Worm (Caenorhabditis elegans) whole organism, young adult: ENCODE data around the gene nhr-78.

ENCODE experiments used
- B0035.1 ChIP-seq: sonication (generic microtip); optimal IDR thresholded peaks from 2 replicates; lab custom pipeline; 2016; ENCODE audit warnings: missing genetic modification characterization, mild to moderate bottlenecking, missing compliant biosample characterization, missing genotype, missing genetic modification reagents
- B0261.1 ChIP-seq: sonication (generic microtip); optimal IDR thresholded peaks from 2 replicates; lab custom pipeline; 2016; ENCODE audit warnings: mild to moderate bottlenecking, missing genetic modification characterization, moderate library complexity, missing compliant biosample characterization
- F37B4.10 ChIP-seq: fragments of 200-800 bp; sonication (Bioruptor generic); IDR thresholded peaks from 2 replicates; pipeline ENCODE4 v1.3.6; 2022; ENCODE audit warnings: missing genetic modification characterization, missing compliant biosample characterization
- F39B2.1 ChIP-seq: fragments of 200-800 bp; sonication (Bioruptor generic); IDR thresholded peaks from 2 replicates; pipeline ENCODE4 v1.3.6; 2022; ENCODE audit warnings: missing genetic modification reagents, missing genetic modification characterization, missing compliant biosample characterization
- F49E8.2 ChIP-seq: sonication (generic microtip); optimal IDR thresholded peaks from 3 replicates; lab custom pipeline; 2017; ENCODE audit warnings: missing genetic modification characterization, mild to moderate bottlenecking, missing compliant biosample characterization, antibody characterized with exemption, moderate library complexity; ENCODE audit not compliant: insufficient read depth
- T26A5.8 ChIP-seq: sonication (generic microtip); optimal IDR thresholded peaks from 2 replicates; lab custom pipeline; 2016; ENCODE audit warnings: missing genetic modification characterization, missing compliant biosample characterization
- Y56A3A.18 ChIP-seq: fragments of 200-800 bp; sonication (Bioruptor generic); IDR thresholded peaks from 2 replicates; pipeline ENCODE4 v1.3.6; 2022; ENCODE audit warnings: missing genetic modification reagents, missing genetic modification characterization, missing compliant biosample characterization
- ama-1 ChIP-seq, 3 experiments: fragments of 150-350 bp in 1 of 3; sonication (generic microtip) in 2 of 3; optimal IDR thresholded peaks; 2 replicates each; lab custom pipeline; 2014 to 2018; ENCODE audit warnings: missing biosample characterization in 2 of 3, missing genetic modification characterization in 2 of 3, missing genetic modification reagents in 2 of 3
- aptf-2 ChIP-seq: fragments of 200-800 bp; sonication (Bioruptor generic); conservative IDR thresholded peaks from 2 replicates; pipeline ENCODE4 v1.3.6; 2022; ENCODE audit warnings: missing genetic modification reagents, missing genetic modification characterization, missing compliant biosample characterization
- attf-3 ChIP-seq: fragments of 200-800 bp; sonication (Bioruptor generic); conservative IDR thresholded peaks from 2 replicates; pipeline ENCODE4 v1.3.6; 2022; ENCODE audit warnings: missing genetic modification reagents, missing genetic modification characterization, missing compliant biosample characterization
- attf-6 ChIP-seq: fragments of 200-800 bp; sonication (Bioruptor generic); IDR thresholded peaks from 2 replicates; pipeline ENCODE4 v1.3.6; 2022; ENCODE audit warnings: missing genetic modification reagents, missing genetic modification characterization, missing compliant biosample characterization
- bed-1 ChIP-seq: fragments of 200-800 bp; sonication (Bioruptor generic); IDR thresholded peaks from 2 replicates; pipeline ENCODE4 v1.3.6; 2022; ENCODE audit warnings: missing genetic modification reagents, missing genetic modification characterization, missing compliant biosample characterization
- ceh-27 ChIP-seq: fragments of 200-800 bp; sonication (Bioruptor generic); optimal IDR thresholded peaks from 2 replicates; lab custom pipeline; 2018; ENCODE audit warnings: mild to moderate bottlenecking, missing genetic modification characterization, moderate library complexity, missing compliant biosample characterization
- ceh-40 ChIP-seq: fragments of 200-800 bp; sonication (Bioruptor generic); IDR thresholded peaks from 2 replicates; pipeline ENCODE4 v1.3.6; 2022; ENCODE audit warnings: missing genetic modification characterization, missing compliant biosample characterization
- dpl-1 ChIP-seq: fragments of 150-350 bp; optimal IDR thresholded peaks from 2 replicates; lab custom pipeline; 2014; ENCODE audit warnings: missing biosample characterization, missing genetic modification reagents, missing genetic modification characterization
- efl-1 ChIP-seq: fragments of 150-350 bp; optimal IDR thresholded peaks from 2 replicates; lab custom pipeline; 2014; ENCODE audit warnings: missing biosample characterization, missing genetic modification reagents, missing genetic modification characterization
- egl-18 ChIP-seq: fragments of 200-800 bp; sonication (Bioruptor generic); IDR thresholded peaks from 2 replicates; pipeline ENCODE4 v1.3.6; 2022; ENCODE audit warnings: missing genetic modification reagents, missing genetic modification characterization, missing compliant biosample characterization
- egrh-3 ChIP-seq: fragments of 200-800 bp; sonication (Bioruptor generic); IDR thresholded peaks from 2 replicates; pipeline ENCODE4 v1.3.6; 2022; ENCODE audit warnings: missing genetic modification reagents, missing genetic modification characterization, missing compliant biosample characterization
- ekl-4 ChIP-seq: fragments of 200-800 bp; sonication (Bioruptor generic); IDR thresholded peaks from 2 replicates; pipeline ENCODE4 v1.3.6; 2022; ENCODE audit warnings: missing genetic modification reagents, missing genetic modification characterization, missing compliant biosample characterization
- gei-17 ChIP-seq: fragments of 200-800 bp; sonication (Bioruptor generic); optimal IDR thresholded peaks from 2 replicates; lab custom pipeline; 2018; ENCODE audit warnings: mild to moderate bottlenecking, missing genetic modification characterization, missing compliant biosample characterization
- him-1 ChIP-seq: sonication (generic microtip); optimal IDR thresholded peaks from 2 replicates; lab custom pipeline; 2016; ENCODE audit warnings: missing genotype, missing genetic modification reagents, missing genetic modification characterization, missing compliant biosample characterization
- hlh-26 ChIP-seq: fragments of 200-800 bp; sonication (Bioruptor generic); conservative IDR thresholded peaks from 2 replicates; pipeline ENCODE4 v1.3.6; 2022; ENCODE audit warnings: missing genetic modification reagents, missing genetic modification characterization, missing compliant biosample characterization
- let-526 ChIP-seq: fragments of 200-800 bp; sonication (Bioruptor generic); IDR thresholded peaks from 2 replicates; pipeline ENCODE4 v1.3.6; 2022; ENCODE audit warnings: missing genetic modification reagents, missing genetic modification characterization, missing compliant biosample characterization
- let-607 ChIP-seq, 2 experiments: fragments of 200-800 bp in 1 of 2; sonication (Bioruptor generic) in 1 of 2; sonication (generic microtip) in 1 of 2; optimal IDR thresholded peaks; 2 replicates each; lab custom pipeline; 2016 to 2018; ENCODE audit warnings: mild to moderate bottlenecking in 2 of 2, missing compliant biosample characterization in 2 of 2, missing genetic modification characterization in 2 of 2, moderate library complexity in 2 of 2, missing genotype in 1 of 2
- lsl-1 ChIP-seq: fragments of 200-800 bp; sonication (Bioruptor generic); optimal IDR thresholded peaks from 2 replicates; lab custom pipeline; 2018; ENCODE audit warnings: mild to moderate bottlenecking, missing genetic modification characterization, moderate library complexity, missing compliant biosample characterization
- madf-6 ChIP-seq: fragments of 200-800 bp; sonication (Bioruptor generic); IDR thresholded peaks from 2 replicates; pipeline ENCODE4 v1.3.6; 2022; ENCODE audit warnings: missing genetic modification reagents, missing genetic modification characterization, missing compliant biosample characterization
- madf-8 ChIP-seq: fragments of 200-800 bp; sonication (Bioruptor generic); conservative IDR thresholded peaks from 2 replicates; pipeline ENCODE4 v1.3.6; 2022; ENCODE audit warnings: missing genetic modification reagents, missing genetic modification characterization, missing compliant biosample characterization
- mcd-1 ChIP-seq: fragments of 200-800 bp; sonication (Bioruptor generic); IDR thresholded peaks from 2 replicates; pipeline ENCODE4 v1.3.6; 2022; ENCODE audit warnings: missing genetic modification reagents, missing genetic modification characterization, missing compliant biosample characterization
- mel-28 ChIP-seq: sonication (generic microtip); optimal IDR thresholded peaks from 2 replicates; lab custom pipeline; 2016; ENCODE audit warnings: borderline replicate concordance, mild to moderate bottlenecking, missing genetic modification characterization, missing compliant biosample characterization
- mes-4 ChIP-seq: sonication (generic microtip); optimal IDR thresholded peaks from 2 replicates; lab custom pipeline; 2016; ENCODE audit warnings: missing genotype, missing genetic modification characterization, missing compliant biosample characterization
- nhr-120 ChIP-seq: fragments of 200-800 bp; sonication (Bioruptor generic); IDR thresholded peaks from 2 replicates; pipeline ENCODE4 v1.3.6; 2022; ENCODE audit warnings: missing genetic modification characterization, missing compliant biosample characterization
- nhr-90 ChIP-seq: sonication (generic microtip); optimal IDR thresholded peaks from 2 replicates; lab custom pipeline; 2016; ENCODE audit warnings: missing genotype, mild to moderate bottlenecking, missing genetic modification characterization, missing compliant biosample characterization
- pbrm-1 ChIP-seq: fragments of 200-800 bp; sonication (Bioruptor generic); IDR thresholded peaks from 2 replicates; pipeline ENCODE4 v1.3.6; 2022; ENCODE audit warnings: missing genetic modification reagents, missing genetic modification characterization, missing compliant biosample characterization
- rcor-1 ChIP-seq: fragments of 200-800 bp; sonication (Bioruptor generic); IDR thresholded peaks from 2 replicates; pipeline ENCODE4 v1.3.6; 2022; ENCODE audit warnings: missing genetic modification reagents, missing genetic modification characterization, missing compliant biosample characterization
- snpc-3.4 ChIP-seq: sonication (generic microtip); optimal IDR thresholded peaks from 2 replicates; lab custom pipeline; 2017; ENCODE audit warnings: missing genetic modification characterization, mild to moderate bottlenecking, missing compliant biosample characterization, antibody characterized with exemption, moderate library complexity, missing genotype, missing genetic modification reagents
- tbp1 ChIP-seq: fragments of 200-800 bp; sonication (Bioruptor generic); optimal IDR thresholded peaks from 2 replicates; lab custom pipeline; 2018; ENCODE audit warnings: mild to moderate bottlenecking, missing genetic modification characterization, missing compliant biosample characterization
- xnd-1 ChIP-seq: sonication (generic microtip); optimal IDR thresholded peaks from 2 replicates; lab custom pipeline; 2016; ENCODE audit warnings: missing genotype, missing genetic modification reagents, missing genetic modification characterization, missing compliant biosample characterization
- zfh-2 ChIP-seq: fragments of 200-800 bp; sonication (Bioruptor generic); conservative IDR thresholded peaks from 2 replicates; pipeline ENCODE4 v1.3.6; 2022; ENCODE audit warnings: missing genetic modification reagents, missing genetic modification characterization, missing compliant biosample characterization
- zim-3 ChIP-seq: sonication (generic microtip); optimal IDR thresholded peaks from 2 replicates; lab custom pipeline; 2017; ENCODE audit warnings: mild to moderate bottlenecking, missing genetic modification characterization, moderate library complexity, missing compliant biosample characterization
- ztf-22 ChIP-seq: fragments of 200-800 bp; sonication (Bioruptor generic); optimal IDR thresholded peaks from 2 replicates; lab custom pipeline; 2018; ENCODE audit warnings: mild to moderate bottlenecking, missing genetic modification characterization, moderate library complexity, missing compliant biosample characterization

nhr-78 gene

DNA sequence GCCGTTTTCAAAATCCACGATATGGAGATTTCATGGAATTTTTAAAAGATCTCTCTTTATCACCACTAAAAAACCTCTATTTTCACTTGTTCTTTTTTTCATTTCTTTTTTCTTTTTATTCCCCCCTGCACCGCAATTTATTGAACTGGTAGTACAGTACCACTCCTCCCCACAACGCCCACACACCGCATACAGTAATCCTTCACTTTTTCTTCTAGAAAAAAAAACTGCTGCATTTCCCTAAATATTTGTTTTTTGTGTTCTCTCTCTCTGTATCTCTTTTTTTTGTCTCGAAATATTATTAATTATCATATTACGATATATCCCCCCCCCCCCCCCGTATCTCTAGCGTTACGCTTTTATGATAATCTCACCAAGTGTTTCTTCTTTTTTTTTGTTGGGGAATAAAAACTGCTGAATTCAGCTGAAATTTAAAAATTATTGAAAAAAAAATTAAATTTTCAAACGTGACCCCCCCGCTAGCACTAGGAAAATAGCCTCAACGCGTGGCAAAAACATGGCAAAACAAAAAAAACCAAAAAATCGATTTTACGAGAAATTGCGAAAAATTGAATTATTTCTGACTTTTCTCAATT, 39.2 kb upstream of the nhr-78 start, which contains the start of gene Y24D9B.1 (continued):
- TF ChIP-seq F39B2.1 (GFP tag; lab: Robert Waterston, UW) (0 out of 2 replicates have a peak, but pooled peaks have one; percentile 10), bed-1 (GFP tag; lab: Robert Waterston, UW) (no peak), hlh-26 (GFP tag; lab: Robert Waterston, UW) (no peak), madf-8 (GFP tag; lab: Robert Waterston, UW) (no peak), gei-17 (no peak), madf-6 (GFP tag; lab: Robert Waterston, UW) (peak; percentile 40; the same call in 1 of the 2 replicates), attf-6 (GFP tag; lab: Robert Waterston, UW) (peak; percentile 65), nhr-90 (tag; lab: Kevin White, UChicago) (no peak), ekl-4 (GFP tag; lab: Robert Waterston, UW) (peak; percentile 47; the same call in 1 of the 2 replicates)

DNA sequence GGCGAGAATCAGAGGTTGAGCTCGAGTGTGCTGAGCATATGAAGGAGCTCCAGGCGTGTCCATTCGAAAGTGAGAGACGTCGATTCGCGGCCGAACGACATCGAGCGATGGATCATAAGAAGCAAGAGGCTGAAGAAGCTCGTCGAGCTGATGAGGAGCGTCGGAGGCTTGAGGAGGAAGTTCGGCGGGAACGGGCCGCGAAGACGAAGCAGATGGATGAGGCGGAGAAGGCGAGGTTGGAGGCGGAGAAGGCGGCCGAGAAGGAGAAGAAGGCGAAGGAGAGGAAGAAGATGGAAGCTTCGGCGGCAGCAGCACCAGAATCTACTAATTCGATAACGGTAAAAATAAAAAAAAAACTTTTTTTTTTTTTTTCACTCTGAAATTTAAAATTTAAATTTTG, 35.5 kb upstream of the nhr-78 start:
- TF ChIP-seq attf-6 (GFP tag; lab: Robert Waterston, UW): 0 out of 2 replicates have a peak, but pooled peaks have one; percentile 11
- TF ChIP-seq zfh-2: 0 out of 2 replicates have a peak, but pooled peaks have one; percentile 22
- TF ChIP-seq egrh-3 (GFP tag; lab: Robert Waterston, UW): peak; percentile 84

DNA sequence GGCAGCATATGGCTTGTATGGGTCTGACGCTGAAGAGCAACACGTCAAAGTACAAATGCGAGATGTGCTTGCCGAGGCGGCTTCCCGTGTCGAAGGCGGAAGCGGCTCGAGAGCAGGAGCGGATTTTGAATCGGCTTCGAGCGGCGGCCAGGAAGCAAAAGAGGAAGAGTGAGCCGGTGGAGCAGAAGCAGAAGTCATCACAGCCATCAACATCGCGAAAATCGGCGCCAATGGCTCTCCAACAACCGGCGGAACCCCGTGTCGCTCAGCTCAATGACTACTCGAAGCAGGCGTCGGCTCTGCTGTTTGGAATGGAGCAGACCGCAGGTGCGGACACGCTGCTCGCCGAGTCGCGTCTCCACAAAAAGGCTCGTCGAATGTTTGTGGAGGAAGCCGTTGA, 34.7 kb upstream of the nhr-78 start:
- peak; percentile 77 for TF ChIP-seq egrh-3 (GFP tag; lab: Robert Waterston, UW)

DNA sequence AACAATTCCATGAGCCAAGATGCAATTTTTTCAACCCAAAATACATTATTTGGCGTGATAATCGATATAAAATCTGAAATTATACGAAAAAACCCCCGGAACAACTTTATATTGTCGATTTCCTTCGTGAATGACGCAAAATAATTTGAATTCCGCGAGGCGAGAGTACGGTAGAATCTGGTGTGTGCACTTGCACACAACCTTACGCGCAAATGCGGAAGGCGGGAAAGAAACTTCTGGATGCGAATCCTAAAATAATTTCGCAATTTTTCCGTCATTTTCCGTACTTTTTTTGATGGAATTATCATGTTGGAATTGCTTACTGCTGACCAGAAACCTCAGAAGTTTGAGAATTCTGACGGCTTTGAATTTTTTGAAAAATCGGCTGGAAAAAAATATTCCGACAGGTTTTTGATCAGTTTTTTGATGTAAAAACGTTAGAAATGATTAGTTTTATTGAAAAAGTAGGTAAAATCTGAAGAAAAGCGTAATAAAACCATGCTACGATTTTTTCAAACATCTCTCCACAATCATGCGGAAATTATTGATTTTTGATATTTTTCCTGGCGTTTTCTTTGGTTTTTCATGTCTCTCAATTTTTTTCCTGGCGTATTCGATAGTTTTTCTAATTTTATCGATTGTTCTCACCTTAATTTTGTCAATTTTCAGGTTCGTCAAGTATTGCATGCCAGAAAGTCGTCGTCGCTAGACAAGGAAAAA, 29.7 kb upstream of the nhr-78 start, which contains the start of gene set-9:
set-9 (plus strand) TSS at position 670 of the 720 bp plus-strand sequence.
- no peak for TF ChIP-seq B0261.1 (tag; lab: Kevin White, UChicago)
- no peak for TF ChIP-seq ekl-4 (GFP tag; lab: Robert Waterston, UW)
- TF ChIP-seq tbp1 (GFP tag; lab: Kevin White, UChicago): no peak
- no peak for TF ChIP-seq mes-4 (tag; lab: Kevin White, UChicago)
- no peak for TF ChIP-seq F37B4.10 (GFP tag; lab: Robert Waterston, UW)
- TF ChIP-seq egl-18: no peak
- no peak for TF ChIP-seq ztf-22 (GFP tag; lab: Kevin White, UChicago)
- no peak for TF ChIP-seq Y56A3A.18 (GFP tag; lab: Robert Waterston, UW)
- no peak for TF ChIP-seq rcor-1 (GFP tag; lab: Robert Waterston, UW)
- TF ChIP-seq attf-3: no peak
- TF ChIP-seq T26A5.8 (tag; lab: Kevin White, UChicago): no peak
- TF ChIP-seq let-607 (tag; optimal IDR thresholded peaks at IDR 0.05; lab: Kevin White, UChicago): no peak
- no peak for TF ChIP-seq ceh-27
- peak; percentile 60 for TF ChIP-seq F49E8.2 (tag; lab: Kevin White, UChicago)
- no peak for TF ChIP-seq ceh-40 (GFP tag; lab: Robert Waterston, UW)
- peak; percentile 39; the same call in 1 of the 2 replicates for TF ChIP-seq madf-8 (GFP tag; lab: Robert Waterston, UW)
- TF ChIP-seq snpc-3.4 (tag; lab: Kevin White, UChicago): no peak
- TF ChIP-seq zim-3 (tag; lab: Kevin White, UChicago): no peak
- TF ChIP-seq mcd-1 (GFP tag; lab: Robert Waterston, UW): no peak
- no peak for TF ChIP-seq let-526 (GFP tag; lab: Robert Waterston, UW)
- peak; percentile 8 for TF ChIP-seq dpl-1 (GFP tag; lab: Kevin White, UChicago)
- TF ChIP-seq xnd-1: no peak
- TF ChIP-seq nhr-120 (GFP tag; lab: Robert Waterston, UW): no peak
- TF ChIP-seq lsl-1 (GFP tag; lab: Kevin White, UChicago): peak; percentile 85
- no peak for TF ChIP-seq mel-28 (tag; lab: Kevin White, UChicago)
- TF ChIP-seq ama-1 (optimal IDR thresholded peaks at IDR 0.05; lab: Kevin White, UChicago): no peak
- no peak for TF ChIP-seq ama-1 (GFP tag; optimal IDR thresholded peaks at IDR 0.05; lab: Kevin White, UChicago)
- TF ChIP-seq pbrm-1 (GFP tag; lab: Robert Waterston, UW): 0 out of 2 replicates have a peak, but pooled peaks have one; percentile 13
- no peak for TF ChIP-seq aptf-2
- no peak for TF ChIP-seq B0035.1 (tag; lab: Kevin White, UChicago)
- peak; percentile 73 for TF ChIP-seq efl-1
- TF ChIP-seq him-1 (tag; lab: Kevin White, UChicago): no peak
